Fruit fly (Drosophila melanogaster) whole organism, embryonic: ENCODE results near the gene DNAlig4.

Experiments
- CG11398 ChIP-seq: fragments of 200-800 bp; sonication (Bioruptor generic); optimal IDR thresholded peaks from 2 replicates; lab custom pipeline; 2016; ENCODE audit warnings: missing biosample characterization, missing genetic modification characterization
- CG12299 ChIP-seq: fragments of 200-800 bp; sonication (Bioruptor generic); optimal IDR thresholded peaks from 2 replicates; lab custom pipeline; 2018; ENCODE audit warnings: missing biosample characterization, mild to moderate bottlenecking, missing genetic modification characterization
- CG13287 ChIP-seq: fragments of 200-800 bp; sonication (Bioruptor generic); IDR thresholded peaks from 2 replicates; pipeline ENCODE4 v1.3.6; 2022; ENCODE audit warnings: missing biosample characterization, missing genetic modification characterization; ENCODE audit not compliant: partially characterized antibody
- CG14441 ChIP-seq: fragments of 200-800 bp; sonication (Bioruptor generic); IDR thresholded peaks from 2 replicates; pipeline ENCODE4 v1.3.6; 2022; ENCODE audit warnings: missing biosample characterization, missing genetic modification characterization
- CG15479 ChIP-seq: fragments of 200-800 bp; sonication (Bioruptor generic); optimal IDR thresholded peaks from 3 replicates; lab custom pipeline; 2019; ENCODE audit warnings: missing biosample characterization, mild to moderate bottlenecking, missing genetic modification characterization, moderate library complexity
- CG1602 ChIP-seq: fragments of 200-800 bp; sonication (Bioruptor generic); optimal IDR thresholded peaks from 3 replicates; lab custom pipeline; 2016; ENCODE audit warnings: missing biosample characterization, missing genetic modification characterization
- CG16815 ChIP-seq: fragments of 200-800 bp; sonication (Bioruptor generic); optimal IDR thresholded peaks from 3 replicates; lab custom pipeline; 2017; ENCODE audit warnings: missing biosample characterization, mild to moderate bottlenecking, missing genetic modification characterization
- CG17385 ChIP-seq: fragments of 200-800 bp; sonication (Bioruptor generic); optimal IDR thresholded peaks from 3 replicates; lab custom pipeline; 2018; ENCODE audit warnings: missing biosample characterization, mild to moderate bottlenecking, missing genetic modification characterization
- CG17568 ChIP-seq: fragments of 200-800 bp; sonication (Bioruptor generic); optimal IDR thresholded peaks from 2 replicates; lab custom pipeline; 2018; ENCODE audit warnings: missing biosample characterization, mild to moderate bottlenecking, missing genetic modification characterization, moderate library complexity
- CG18599 ChIP-seq: fragments of 200-800 bp; sonication (Bioruptor generic); optimal IDR thresholded peaks from 3 replicates; lab custom pipeline; 2017; ENCODE audit warnings: missing biosample characterization, missing genetic modification characterization, mild to moderate bottlenecking, moderate library complexity, missing genetic modification reagents
- CG2120 ChIP-seq: fragments of 200-800 bp; sonication (Bioruptor generic); optimal IDR thresholded peaks from 3 replicates; lab custom pipeline; 2016; ENCODE audit warnings: missing biosample characterization, missing genetic modification characterization
- CG2875 ChIP-seq: fragments of 200-800 bp; sonication (Bioruptor generic); optimal IDR thresholded peaks from 2 replicates; lab custom pipeline; 2017; ENCODE audit warnings: missing biosample characterization, mild to moderate bottlenecking, missing genetic modification characterization, missing genetic modification reagents
- CG30020 ChIP-seq: fragments of 200-800 bp; optimal IDR thresholded peaks from 2 replicates; lab custom pipeline; 2019; ENCODE audit warnings: missing biosample characterization, mild to moderate bottlenecking, missing genetic modification characterization, moderate library complexity
- CG30431 ChIP-seq: fragments of 200-800 bp; sonication (Bioruptor generic); optimal IDR thresholded peaks from 2 replicates; lab custom pipeline; 2017; ENCODE audit warnings: missing biosample characterization, missing genetic modification characterization
- CG3995 ChIP-seq: fragments of 200-800 bp; sonication (Bioruptor generic); optimal IDR thresholded peaks from 3 replicates; lab custom pipeline; 2016; ENCODE audit warnings: missing biosample characterization, missing genetic modification characterization
- CG8290 ChIP-seq, 3 experiments: fragments of 200-800 bp; sonication (Bioruptor generic); optimal IDR thresholded peaks; 2 replicates each; lab custom pipeline; 2016 to 2019; ENCODE audit warnings: missing biosample characterization in 3 of 3, missing genetic modification characterization in 3 of 3, mild to moderate bottlenecking in 2 of 3, moderate library complexity in 1 of 3
- Chrac-16 ChIP-seq: fragments of 200-800 bp; sonication (Bioruptor generic); optimal IDR thresholded peaks from 3 replicates; lab custom pipeline; 2016; ENCODE audit warnings: missing biosample characterization, missing genetic modification characterization
- Dref ChIP-seq: fragments of 200-800 bp; sonication (Bioruptor generic); IDR thresholded peaks from 2 replicates; pipeline ENCODE4 v1.3.6; 2022; ENCODE audit warnings: missing biosample characterization, missing genetic modification characterization
- Eip74EF ChIP-seq, 2 experiments: fragments of 200-800 bp in 1 of 2; fragments of >200 bp in 1 of 2; sonication (Bioruptor generic) in 1 of 2; optimal IDR thresholded peaks; 2 replicates each; lab custom pipeline; 2017 to 2019; ENCODE audit warnings: missing biosample characterization in 2 of 2, missing genetic modification characterization in 2 of 2, mild to moderate bottlenecking in 1 of 2, moderate library complexity in 1 of 2
- Gug ChIP-seq: fragments of 200-800 bp; sonication (Bioruptor generic); IDR thresholded peaks from 4 replicates; pipeline ENCODE4 v1.3.6; 2022; ENCODE audit warnings: missing biosample characterization, missing genetic modification characterization
- Lim3 ChIP-seq: fragments of 200-800 bp; sonication (Bioruptor generic); IDR thresholded peaks from 2 replicates; pipeline ENCODE4 v1.3.6; 2022; ENCODE audit warnings: missing biosample characterization, missing genetic modification characterization
- MESR4 ChIP-seq: fragments of 200-800 bp; sonication (Bioruptor generic); optimal IDR thresholded peaks from 2 replicates; lab custom pipeline; 2018; ENCODE audit warnings: missing biosample characterization, mild to moderate bottlenecking, missing genetic modification characterization, moderate library complexity
- MTF-1 ChIP-seq: fragments of 200-800 bp; sonication (Bioruptor generic); optimal IDR thresholded peaks from 2 replicates; lab custom pipeline; 2018; ENCODE audit warnings: missing biosample characterization, mild to moderate bottlenecking, missing genetic modification characterization, borderline replicate concordance
- Max ChIP-seq: fragments of 200-800 bp; sonication (Bioruptor generic); optimal IDR thresholded peaks from 2 replicates; lab custom pipeline; 2016; ENCODE audit warnings: missing biosample characterization, mild to moderate bottlenecking, missing genetic modification characterization
- Med ChIP-seq: fragments of 200-800 bp; sonication (Bioruptor generic); peaks from one replicate; lab custom pipeline; 2016; ENCODE audit warnings: missing biosample characterization, missing genetic modification characterization, mild to moderate bottlenecking, inconsistent platforms, moderate library complexity
- NfI ChIP-seq: fragments of 200-800 bp; sonication (Bioruptor generic); optimal IDR thresholded peaks from 3 replicates; lab custom pipeline; 2018; ENCODE audit warnings: missing biosample characterization, mild to moderate bottlenecking, missing genetic modification characterization, moderate library complexity
- Pdp1 ChIP-seq, 2 experiments: fragments of 200-800 bp; sonication (Bioruptor generic); optimal IDR thresholded peaks; 3 replicates each; lab custom pipeline; 2016; ENCODE audit warnings: missing biosample characterization in 2 of 2, missing genetic modification characterization in 2 of 2, mild to moderate bottlenecking in 1 of 2, moderate library complexity in 1 of 2
- Xrp1 ChIP-seq: fragments of 200-800 bp; sonication (Bioruptor generic); IDR thresholded peaks from 2 replicates; pipeline ENCODE4 v1.3.6; 2022; ENCODE audit warnings: missing biosample characterization, missing genetic modification characterization
- chm ChIP-seq: fragments of 200-800 bp; sonication (Bioruptor generic); IDR thresholded peaks from 2 replicates; pipeline ENCODE4 v1.3.6; 2022; ENCODE audit warnings: missing biosample characterization, missing genetic modification characterization
- corto ChIP-seq: fragments of 200-800 bp; sonication (Bioruptor generic); optimal IDR thresholded peaks from 2 replicates; lab custom pipeline; 2016; ENCODE audit warnings: missing biosample characterization, mild to moderate bottlenecking, missing genetic modification characterization, moderate library complexity
- cwo ChIP-seq: fragments of 200-800 bp; sonication (Bioruptor generic); optimal IDR thresholded peaks from 3 replicates; lab custom pipeline; 2017; ENCODE audit warnings: missing biosample characterization, missing genetic modification characterization, mild to moderate bottlenecking, moderate library complexity, missing genetic modification reagents
- esg ChIP-seq: fragments of 200-800 bp; sonication (Bioruptor generic); conservative IDR thresholded peaks from 2 replicates; pipeline ENCODE4 v1.3.6; 2022; ENCODE audit warnings: missing biosample characterization, missing genetic modification characterization
- exex ChIP-seq: fragments of 200-800 bp; sonication (Bioruptor generic); optimal IDR thresholded peaks from 4 replicates; lab custom pipeline; 2018; ENCODE audit warnings: missing biosample characterization, mild to moderate bottlenecking, missing genetic modification characterization, moderate library complexity
- gem ChIP-seq: fragments of 200-800 bp; sonication (Bioruptor generic); optimal IDR thresholded peaks from 2 replicates; lab custom pipeline; 2019; ENCODE audit warnings: missing biosample characterization, mild to moderate bottlenecking, missing genetic modification characterization, moderate library complexity
- hb ChIP-seq: fragments of 200-800 bp; sonication (Bioruptor generic); IDR thresholded peaks from 3 replicates; pipeline ENCODE4 v1.3.6; 2022; ENCODE audit warnings: missing biosample characterization, missing genetic modification characterization; ENCODE audit not compliant: partially characterized antibody
- kah ChIP-seq: fragments of 200-800 bp; sonication (Bioruptor generic); optimal IDR thresholded peaks from 2 replicates; lab custom pipeline; 2018; ENCODE audit warnings: missing biosample characterization, mild to moderate bottlenecking, missing genetic modification characterization
- klu ChIP-seq: fragments of 200-800 bp; sonication (Bioruptor generic); IDR thresholded peaks from 2 replicates; pipeline ENCODE4 v1.3.6; 2022; ENCODE audit warnings: missing biosample characterization, missing genetic modification characterization
- mam ChIP-seq: fragments of 200-800 bp; sonication (Bioruptor generic); optimal IDR thresholded peaks from 3 replicates; lab custom pipeline; 2016; ENCODE audit warnings: missing biosample characterization, missing genetic modification characterization
- nmo ChIP-seq: fragments of 200-800 bp; sonication (Bioruptor generic); optimal IDR thresholded peaks from 2 replicates; lab custom pipeline; 2018; ENCODE audit warnings: missing biosample characterization, mild to moderate bottlenecking, missing genetic modification characterization, moderate library complexity
- pho ChIP-seq: fragments of 200-800 bp; sonication (Bioruptor generic); optimal IDR thresholded peaks from 2 replicates; lab custom pipeline; 2016; ENCODE audit warnings: missing biosample characterization, missing genetic modification characterization
- prd ChIP-seq, 3 experiments: fragments of >200 bp in 2 of 3; fragments of 200-800 bp in 1 of 3; sonication (Bioruptor generic) in 1 of 3; optimal IDR thresholded peaks in 2 of 3; IDR thresholded peaks in 1 of 3; 2 replicates in 2 of 3; 3 replicates in 1 of 3; pipeline versions ENCODE4 v1.3.6 to Lab custom; 2017 to 2022; ENCODE audit warnings: missing biosample characterization in 1 of 3, missing genetic modification characterization in 1 of 3
- run ChIP-seq: fragments of 200-800 bp; sonication (Bioruptor generic); optimal IDR thresholded peaks from 3 replicates; lab custom pipeline; 2018; ENCODE audit warnings: missing biosample characterization, mild to moderate bottlenecking, missing genetic modification characterization
- salm ChIP-seq: fragments of 200-800 bp; sonication (Bioruptor generic); optimal IDR thresholded peaks from 2 replicates; lab custom pipeline; 2018; ENCODE audit warnings: missing biosample characterization, mild to moderate bottlenecking, missing genetic modification characterization
- sc ChIP-seq, 3 experiments: fragments of >200 bp in 2 of 3; fragments of 200-800 bp in 1 of 3; sonication (Bioruptor generic) in 1 of 3; optimal IDR thresholded peaks; 2 replicates in 2 of 3; 3 replicates in 1 of 3; lab custom pipeline; 2017; ENCODE audit warnings: mild to moderate bottlenecking in 1 of 3, missing biosample characterization in 1 of 3, missing genetic modification characterization in 1 of 3, missing genetic modification reagents in 1 of 3
- schlank ChIP-seq: fragments of 200-800 bp; sonication (Bioruptor generic); optimal IDR thresholded peaks from 2 replicates; lab custom pipeline; 2018; ENCODE audit warnings: missing biosample characterization, mild to moderate bottlenecking, missing genetic modification characterization
- sens ChIP-seq: fragments of 200-800 bp; sonication (Bioruptor generic); peaks from one replicate; lab custom pipeline; 2016; ENCODE audit warnings: missing biosample characterization, missing genetic modification characterization
- trem ChIP-seq: fragments of 200-800 bp; optimal IDR thresholded peaks from 3 replicates; lab custom pipeline; 2019; ENCODE audit warnings: missing biosample characterization, mild to moderate bottlenecking, missing genetic modification characterization, moderate library complexity
- trh ChIP-seq: fragments of 200-800 bp; sonication (Bioruptor generic); optimal IDR thresholded peaks from 2 replicates; lab custom pipeline; 2016; ENCODE audit warnings: missing biosample characterization, missing genetic modification characterization

Gene DNAlig4

dm6 chrX:13626579-13626894, 41.1 kb downstream of the DNAlig4 start (continued):
- peak; percentile 23 for TF ChIP-seq CG30431
- TF ChIP-seq exex (tag; lab: Kevin White, UChicago) = peak; percentile 46
- no peak for TF ChIP-seq CG8290 (GFP tag; optimal IDR thresholded peaks at IDR 0.05; lab: Kevin White, UChicago)
- peak in 1 of 2 experiments; percentile 66 for TF ChIP-seq CG8290 (tag; optimal IDR thresholded peaks at IDR 0.05; lab: Kevin White, UChicago)
- TF ChIP-seq gem (tag; lab: Kevin White, UChicago) = peak; percentile 83
- TF ChIP-seq schlank = peak; percentile 50
- peak; percentile 57 for TF ChIP-seq Max (GFP tag; lab: Kevin White, UChicago)
- TF ChIP-seq trem = peak; percentile 0
- peak; percentile 62 for TF ChIP-seq esg (GFP tag; lab: Robert Waterston, UW)
- peak; percentile 96 for TF ChIP-seq Med (GFP tag; lab: Kevin White, UChicago)
- no peak for TF ChIP-seq CG30020 (tag; lab: Kevin White, UChicago)
- TF ChIP-seq MESR4 (GFP tag; lab: Kevin White, UChicago) = no peak
- TF ChIP-seq Chrac-16 (GFP tag; lab: Kevin White, UChicago) = peak; percentile 74
- peak; percentile 14 for TF ChIP-seq CG3995 (GFP tag; lab: Kevin White, UChicago)
- TF ChIP-seq CG11398 (GFP tag; lab: Kevin White, UChicago) = peak; percentile 53
- TF ChIP-seq MTF-1 (GFP tag; lab: Kevin White, UChicago) = peak; percentile 26
- TF ChIP-seq hb (GFP tag; lab: Robert Waterston, UW) = no peak
- no peak for TF ChIP-seq prd (optimal IDR thresholded peaks at IDR 0.05; lab: Kevin White, UChicago)
- peak; percentile 82 for TF ChIP-seq prd (GFP tag; IDR thresholded peaks at IDR 0.05; lab: Robert Waterston, UW)
- peak; percentile 64 for TF ChIP-seq salm (tag; lab: Kevin White, UChicago)
- peak; percentile 71 for TF ChIP-seq NfI
- TF ChIP-seq CG15479 (GFP tag; lab: Kevin White, UChicago) = no peak
- TF ChIP-seq Dref = no peak
- TF ChIP-seq pho = peak; percentile 77
- peak; percentile 59 for TF ChIP-seq CG17568 (GFP tag; lab: Kevin White, UChicago)
- TF ChIP-seq klu (GFP tag; lab: Robert Waterston, UW) = peak; percentile 77
- TF ChIP-seq CG2875 (GFP tag; lab: Kevin White, UChicago) = peak; percentile 47
- peak in 1 of 2 experiments; percentile 66 for TF ChIP-seq Eip74EF (GFP tag; optimal IDR thresholded peaks at IDR 0.05; lab: Kevin White, UChicago)
- TF ChIP-seq sens (GFP tag; lab: Kevin White, UChicago) = peak; percentile 93
- TF ChIP-seq CG1602 = peak; percentile 58
- TF ChIP-seq CG18599 (GFP tag; lab: Kevin White, UChicago) = peak; percentile 89
- no peak for TF ChIP-seq kah
- TF ChIP-seq CG14441 (GFP tag; lab: Robert Waterston, UW) = peak; percentile 74
- TF ChIP-seq mam = peak; percentile 83
- peak; percentile 75 for TF ChIP-seq nmo
- peak; percentile 79 for TF ChIP-seq Gug
- peak; percentile 44 for TF ChIP-seq CG12299
- peak; percentile 99 for TF ChIP-seq cwo (GFP tag; lab: Kevin White, UChicago)
- peak; percentile 90 for TF ChIP-seq CG2120
- no peak for TF ChIP-seq trh (GFP tag; lab: Kevin White, UChicago)
- no peak for TF ChIP-seq sc (optimal IDR thresholded peaks at IDR 0.05; lab: Kevin White, UChicago)
- peak; percentile 26 for TF ChIP-seq sc (GFP tag; optimal IDR thresholded peaks at IDR 0.05; lab: Kevin White, UChicago)
- TF ChIP-seq CG17385 = peak; percentile 78
- TF ChIP-seq chm (GFP tag; lab: Robert Waterston, UW) = peak; percentile 37
- TF ChIP-seq Xrp1 (GFP tag; lab: Robert Waterston, UW) = peak; percentile 79
- no peak for TF ChIP-seq corto (GFP tag; lab: Kevin White, UChicago)
- TF ChIP-seq Lim3 (GFP tag; lab: Robert Waterston, UW) = no peak
- peak; percentile 22; the same call in 1 of the 2 replicates for TF ChIP-seq CG13287
- TF ChIP-seq Pdp1 (GFP tag; optimal IDR thresholded peaks at IDR 0.05; lab: Kevin White, UChicago) = peak; percentile 75 to 77
- TF ChIP-seq CG16815 (GFP tag; lab: Kevin White, UChicago) = peak; percentile 63
- peak; percentile 38 for TF ChIP-seq run (tag; lab: Kevin White, UChicago)
